Fruit fly (Drosophila melanogaster) whole organism, embryonic: Measurements from ENCODE around the gene PIG-T.

Experiments
- ATbp ChIP-seq: fragments of 200-800 bp; sonication (Bioruptor generic); optimal IDR thresholded peaks from 2 replicates; lab custom pipeline; 2017; ENCODE audit warnings: missing biosample characterization, mild to moderate bottlenecking, missing genetic modification characterization, missing genetic modification reagents
- Antp ChIP-seq: fragments of 200-800 bp; sonication (Bioruptor generic); optimal IDR thresholded peaks from 3 replicates; lab custom pipeline; 2016; ENCODE audit warnings: missing biosample characterization, missing genetic modification characterization
- Asciz ChIP-seq: fragments of 200-800 bp; sonication (Bioruptor generic); optimal IDR thresholded peaks from 2 replicates; lab custom pipeline; 2017; ENCODE audit warnings: missing biosample characterization, mild to moderate bottlenecking, missing genetic modification characterization, missing genetic modification reagents
- Atf-2 ChIP-seq: fragments of 200-800 bp; sonication (Bioruptor generic); optimal IDR thresholded peaks from 2 replicates; lab custom pipeline; 2016; ENCODE audit warnings: missing biosample characterization, missing genetic modification characterization
- CG1024 ChIP-seq: fragments of 200-800 bp; sonication (Bioruptor generic); IDR thresholded peaks from 2 replicates; pipeline ENCODE4 v1.3.6; 2022; ENCODE audit warnings: missing biosample characterization, missing genetic modification characterization
- CG10565 ChIP-seq: fragments of 200-800 bp; sonication (Bioruptor generic); optimal IDR thresholded peaks from 3 replicates; lab custom pipeline; 2016; ENCODE audit warnings: missing biosample characterization, mild to moderate bottlenecking, missing genetic modification characterization
- CG12104 ChIP-seq: fragments of 200-800 bp; sonication (Bioruptor generic); optimal IDR thresholded peaks from 3 replicates; lab custom pipeline; 2016; ENCODE audit warnings: missing biosample characterization, missing genetic modification characterization
- CG12391 ChIP-seq: fragments of 200-800 bp; sonication (Bioruptor generic); optimal IDR thresholded peaks from 3 replicates; lab custom pipeline; 2018; ENCODE audit warnings: missing biosample characterization, mild to moderate bottlenecking, missing genetic modification characterization, moderate library complexity
- CG12744 ChIP-seq: fragments of 200-800 bp; sonication (Bioruptor generic); optimal IDR thresholded peaks from 2 replicates; lab custom pipeline; 2016; ENCODE audit warnings: missing biosample characterization, missing genetic modification characterization
- CG12769 ChIP-seq: fragments of 200-800 bp; sonication (Bioruptor generic); optimal IDR thresholded peaks from 2 replicates; lab custom pipeline; 2019; ENCODE audit warnings: missing biosample characterization, mild to moderate bottlenecking, missing genetic modification characterization, moderate library complexity
- CG15479 ChIP-seq: fragments of 200-800 bp; sonication (Bioruptor generic); optimal IDR thresholded peaks from 3 replicates; lab custom pipeline; 2019; ENCODE audit warnings: missing biosample characterization, mild to moderate bottlenecking, missing genetic modification characterization, moderate library complexity
- CG16863 ChIP-seq: fragments of 200-800 bp; sonication (Bioruptor generic); optimal IDR thresholded peaks from 3 replicates; lab custom pipeline; 2016; ENCODE audit warnings: missing biosample characterization, missing genetic modification characterization
- CG17568 ChIP-seq: fragments of 200-800 bp; sonication (Bioruptor generic); optimal IDR thresholded peaks from 2 replicates; lab custom pipeline; 2018; ENCODE audit warnings: missing biosample characterization, mild to moderate bottlenecking, missing genetic modification characterization, moderate library complexity
- CG2199 ChIP-seq: fragments of 200-800 bp; sonication (Bioruptor generic); IDR thresholded peaks from 3 replicates; pipeline ENCODE4 v1.3.6; 2022; ENCODE audit warnings: missing biosample characterization, missing genetic modification characterization
- CG30403 ChIP-seq: fragments of 200-800 bp; sonication (Bioruptor generic); optimal IDR thresholded peaks from 3 replicates; lab custom pipeline; 2016; ENCODE audit warnings: missing biosample characterization, missing genetic modification characterization
- CG4360 ChIP-seq: fragments of 200-800 bp; sonication (Bioruptor generic); IDR thresholded peaks from 2 replicates; pipeline ENCODE4 v1.3.6; 2022; ENCODE audit warnings: missing biosample characterization, missing genetic modification characterization
- CG4854 ChIP-seq: fragments of 200-800 bp; sonication (Bioruptor generic); optimal IDR thresholded peaks from 2 replicates; lab custom pipeline; 2016; ENCODE audit warnings: missing biosample characterization, missing genetic modification characterization, inconsistent platforms
- CG8089 ChIP-seq: fragments of 200-800 bp; sonication (Bioruptor generic); optimal IDR thresholded peaks from 3 replicates; lab custom pipeline; 2016; ENCODE audit warnings: missing biosample characterization, missing genetic modification characterization
- CG8359 ChIP-seq: fragments of 200-800 bp; sonication (Bioruptor generic); optimal IDR thresholded peaks from 2 replicates; lab custom pipeline; 2017; ENCODE audit warnings: missing biosample characterization, mild to moderate bottlenecking, missing genetic modification characterization, borderline replicate concordance
- CG8478 ChIP-seq: fragments of >200 bp; optimal IDR thresholded peaks from 2 replicates; lab custom pipeline; 2018
- CkIIα-i1 ChIP-seq: fragments of 200-800 bp; sonication (Bioruptor generic); IDR thresholded peaks from 2 replicates; pipeline ENCODE4 v1.3.6; 2022; ENCODE audit warnings: missing biosample characterization, missing genetic modification characterization
- D19A ChIP-seq: fragments of 200-800 bp; optimal IDR thresholded peaks from 3 replicates; lab custom pipeline; 2019; ENCODE audit warnings: missing biosample characterization, mild to moderate bottlenecking, missing genetic modification characterization, moderate library complexity
- Doc2 ChIP-seq: fragments of 200-800 bp; sonication (Bioruptor generic); IDR thresholded peaks from 2 replicates; pipeline ENCODE4 v1.3.6; 2022; ENCODE audit warnings: missing biosample characterization, missing genetic modification characterization
- Elba2 ChIP-seq: fragments of 200-800 bp; sonication (Bioruptor generic); optimal IDR thresholded peaks from 3 replicates; lab custom pipeline; 2016; ENCODE audit warnings: missing biosample characterization, missing genetic modification characterization
- MESR4 ChIP-seq: fragments of 200-800 bp; sonication (Bioruptor generic); optimal IDR thresholded peaks from 2 replicates; lab custom pipeline; 2018; ENCODE audit warnings: missing biosample characterization, mild to moderate bottlenecking, missing genetic modification characterization, moderate library complexity
- NK7.1 ChIP-seq: fragments of 200-800 bp; sonication (Bioruptor generic); optimal IDR thresholded peaks from 3 replicates; lab custom pipeline; 2016; ENCODE audit warnings: missing biosample characterization, missing genetic modification characterization
- Nf-YB ChIP-seq: fragments of 200-800 bp; sonication (Bioruptor generic); optimal IDR thresholded peaks from 3 replicates; lab custom pipeline; 2019; ENCODE audit warnings: missing biosample characterization, mild to moderate bottlenecking, missing genetic modification characterization, moderate library complexity
- Taf1 ChIP-seq: fragments of 200-800 bp; sonication (Bioruptor generic); IDR thresholded peaks from 2 replicates; pipeline ENCODE4 v1.3.6; 2022; ENCODE audit warnings: missing biosample characterization, missing genetic modification characterization
- Tbp ChIP-seq: fragments of >200 bp; optimal IDR thresholded peaks from 2 replicates; lab custom pipeline; 2018; ENCODE audit warnings: missing biosample characterization, missing genetic modification characterization
- br ChIP-seq: fragments of >200 bp; optimal IDR thresholded peaks from 2 replicates; lab custom pipeline; 2017
- chif ChIP-seq, 2 experiments: fragments of 200-800 bp; sonication (Bioruptor generic); optimal IDR thresholded peaks; 3 replicates each; lab custom pipeline; 2016; ENCODE audit warnings: missing biosample characterization in 2 of 2, missing genetic modification characterization in 2 of 2
- fd102C ChIP-seq: fragments of 200-800 bp; sonication (Bioruptor generic); optimal IDR thresholded peaks from 2 replicates; lab custom pipeline; 2018; ENCODE audit warnings: missing biosample characterization, mild to moderate bottlenecking, missing genetic modification characterization, moderate library complexity
- gce ChIP-seq: fragments of 200-800 bp; sonication (Bioruptor generic); IDR thresholded peaks from 3 replicates; pipeline ENCODE4 v1.3.6; 2022; ENCODE audit warnings: missing biosample characterization, missing genetic modification characterization
- gem ChIP-seq: fragments of 200-800 bp; sonication (Bioruptor generic); optimal IDR thresholded peaks from 2 replicates; lab custom pipeline; 2019; ENCODE audit warnings: missing biosample characterization, mild to moderate bottlenecking, missing genetic modification characterization, moderate library complexity
- ham ChIP-seq: fragments of 200-800 bp; sonication (Bioruptor generic); IDR thresholded peaks from 2 replicates; pipeline ENCODE4 v1.3.6; 2022; ENCODE audit warnings: missing biosample characterization, missing genetic modification characterization
- lmd ChIP-seq: fragments of 200-800 bp; sonication (Bioruptor generic); IDR thresholded peaks from 2 replicates; pipeline ENCODE4 v1.3.6; 2022; ENCODE audit warnings: missing biosample characterization, missing genetic modification characterization
- lov ChIP-seq, 2 experiments: fragments of 200-800 bp in 1 of 2; fragments of >200 bp in 1 of 2; sonication (Bioruptor generic) in 1 of 2; IDR thresholded peaks in 1 of 2; optimal IDR thresholded peaks in 1 of 2; 2 replicates in 1 of 2; 3 replicates in 1 of 2; pipeline versions ENCODE4 v1.3.6 to Lab custom; 2017 to 2022; ENCODE audit warnings: missing biosample characterization in 1 of 2, missing genetic modification characterization in 1 of 2
- nau ChIP-seq: fragments of 200-800 bp; sonication (Bioruptor generic); optimal IDR thresholded peaks from 3 replicates; lab custom pipeline; 2017; ENCODE audit warnings: missing biosample characterization, mild to moderate bottlenecking, missing genetic modification characterization, missing genetic modification reagents
- nerfin-1 ChIP-seq: fragments of 200-800 bp; sonication (Bioruptor generic); optimal IDR thresholded peaks from 3 replicates; lab custom pipeline; 2019; ENCODE audit warnings: missing biosample characterization, mild to moderate bottlenecking, missing genetic modification characterization, moderate library complexity
- nom ChIP-seq: fragments of 200-800 bp; sonication (Bioruptor generic); optimal IDR thresholded peaks from 2 replicates; lab custom pipeline; 2017; ENCODE audit warnings: missing biosample characterization, missing genetic modification characterization, mild to moderate bottlenecking, moderate library complexity, missing genetic modification reagents
- psq ChIP-seq: fragments of 200-800 bp; sonication (Bioruptor generic); optimal IDR thresholded peaks from 2 replicates; lab custom pipeline; 2017; ENCODE audit warnings: missing biosample characterization, missing genetic modification characterization
- sc ChIP-seq, 3 experiments: fragments of >200 bp in 2 of 3; fragments of 200-800 bp in 1 of 3; sonication (Bioruptor generic) in 1 of 3; optimal IDR thresholded peaks; 2 replicates in 2 of 3; 3 replicates in 1 of 3; lab custom pipeline; 2017; ENCODE audit warnings: mild to moderate bottlenecking in 1 of 3, missing biosample characterization in 1 of 3, missing genetic modification characterization in 1 of 3, missing genetic modification reagents in 1 of 3
- sima ChIP-seq: fragments of 200-800 bp; sonication (Bioruptor generic); optimal IDR thresholded peaks from 2 replicates; lab custom pipeline; 2016; ENCODE audit warnings: missing biosample characterization, missing genetic modification characterization
- slou ChIP-seq: fragments of 200-800 bp; sonication (Bioruptor generic); optimal IDR thresholded peaks from 3 replicates; lab custom pipeline; 2016; ENCODE audit warnings: missing biosample characterization, missing genetic modification characterization
- stc ChIP-seq: fragments of 200-800 bp; sonication (Bioruptor generic); IDR thresholded peaks from 2 replicates; pipeline ENCODE4 v1.3.6; 2022; ENCODE audit warnings: missing biosample characterization, missing genetic modification characterization
- tll ChIP-seq, 2 experiments: fragments of 200-800 bp in 1 of 2; fragments of >200 bp in 1 of 2; sonication (Bioruptor generic) in 1 of 2; optimal IDR thresholded peaks; 2 replicates each; lab custom pipeline; 2017 to 2019; ENCODE audit warnings: missing biosample characterization in 2 of 2, missing genetic modification characterization in 2 of 2, mild to moderate bottlenecking in 1 of 2, moderate library complexity in 1 of 2
- vnd ChIP-seq: fragments of 200-800 bp; sonication (Bioruptor generic); IDR thresholded peaks from 3 replicates; pipeline ENCODE4 v1.3.6; 2022; ENCODE audit warnings: missing biosample characterization, missing genetic modification characterization; ENCODE audit not compliant: partially characterized antibody
- vvl ChIP-seq: fragments of 200-800 bp; sonication (Bioruptor generic); IDR thresholded peaks from 2 replicates; pipeline ENCODE4 v1.3.6; 2022; ENCODE audit warnings: missing biosample characterization, missing genetic modification characterization
- wor ChIP-seq: fragments of 200-800 bp; sonication (Bioruptor generic); IDR thresholded peaks from 2 replicates; pipeline ENCODE4 v1.3.6; 2022; ENCODE audit warnings: missing biosample characterization, missing genetic modification characterization

Gene PIG-T

DNA sequence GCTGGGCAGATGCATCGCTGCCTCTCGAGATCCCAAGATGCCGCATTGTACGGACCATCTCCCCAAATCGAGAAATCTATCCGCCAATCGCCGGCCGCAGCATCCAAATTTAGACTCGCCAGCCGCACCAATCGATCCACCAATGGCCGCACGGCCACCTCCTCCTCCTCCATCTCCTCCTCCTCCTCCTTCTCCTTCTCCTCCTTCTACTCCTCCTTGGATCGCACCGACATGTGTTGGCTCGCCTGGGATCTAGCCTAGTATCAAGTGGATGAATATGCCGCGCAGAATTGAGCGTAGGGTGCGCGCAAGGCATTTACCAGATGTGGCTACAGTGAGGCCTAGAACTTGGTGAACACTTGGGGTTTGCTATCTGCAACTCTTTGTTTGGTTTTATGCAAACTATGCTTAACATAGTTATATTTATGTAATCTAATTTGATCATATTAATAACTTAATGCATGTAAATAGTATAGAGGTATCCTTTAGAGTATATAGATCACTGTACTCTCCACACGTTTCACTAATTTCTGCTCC lies 48.0 kb upstream of the PIG-T start, which contains the start of gene org-1 (continued):
- TF ChIP-seq CG8089 (peak; percentile 80), sc (optimal IDR thresholded peaks at IDR 0.05; lab: Kevin White, UChicago) (no peak), sc (GFP tag; optimal IDR thresholded peaks at IDR 0.05; lab: Kevin White, UChicago) (peak; percentile 93), CG30403 (peak; percentile 92), vnd (no peak), slou (GFP tag; lab: Kevin White, UChicago) (peak; percentile 79), Antp (GFP tag; lab: Kevin White, UChicago) (peak; percentile 84), nau (GFP tag; lab: Kevin White, UChicago) (peak; percentile 86), CG8359 (peak; percentile 88), CG4854 (GFP tag; lab: Kevin White, UChicago) (peak; percentile 77), ATbp (GFP tag; lab: Kevin White, UChicago) (peak; percentile 91), CG8478 (lab: Kevin White, UChicago) (no peak), Elba2 (GFP tag; lab: Kevin White, UChicago) (peak; percentile 21), CG15479 (GFP tag; lab: Kevin White, UChicago) (no peak), br (lab: Kevin White, UChicago) (no peak), ham (GFP tag; lab: Robert Waterston, UW) (peak; percentile 92), CG16863 (GFP tag; lab: Kevin White, UChicago) (peak; percentile 88), CkIIα-i1 (GFP tag; lab: Robert Waterston, UW) (peak; percentile 76; the same call in 1 of the 2 replicates), tll (GFP tag; optimal IDR thresholded peaks at IDR 0.05; lab: Kevin White, UChicago) (no peak), CG2199 (GFP tag; lab: Robert Waterston, UW) (peak; percentile 98), CG12769 (tag; lab: Kevin White, UChicago) (peak; percentile 95), CG10565 (GFP tag; lab: Kevin White, UChicago) (peak; percentile 57), CG1024 (peak; percentile 95), Taf1 (GFP tag; lab: Robert Waterston, UW) (peak; percentile 95), Asciz (GFP tag; lab: Kevin White, UChicago) (peak; percentile 89), Atf-2 (GFP tag; lab: Kevin White, UChicago) (peak; percentile 80), CG12104 (GFP tag; lab: Kevin White, UChicago) (peak; percentile 82), gce (peak; percentile 97), nerfin-1 (tag; lab: Kevin White, UChicago) (peak; percentile 93), nom (GFP tag; lab: Kevin White, UChicago) (peak; percentile 84), sima (GFP tag; lab: Kevin White, UChicago) (peak; percentile 10), CG12391 (peak; percentile 94), lov (optimal IDR thresholded peaks at IDR 0.05; lab: Kevin White, UChicago) (no peak), lov (GFP tag; IDR thresholded peaks at IDR 0.05; lab: Robert Waterston, UW) (peak; percentile 99), MESR4 (peak; percentile 31), CG4360 (peak; percentile 87), fd102C (GFP tag; lab: Kevin White, UChicago) (peak; percentile 82), wor (GFP tag; lab: Robert Waterston, UW) (peak; percentile 95), psq (GFP tag; lab: Kevin White, UChicago) (peak; percentile 72), chif (GFP tag; optimal IDR thresholded peaks at IDR 0.05; lab: Kevin White, UChicago) (peak; percentile 82 to 95), Tbp (GFP tag; lab: Kevin White, UChicago) (no peak), CG12744 (peak; percentile 76), Doc2 (GFP tag; lab: Robert Waterston, UW) (peak; percentile 86), D19A (peak; percentile 92), vvl (peak; percentile 99), stc (GFP tag; lab: Robert Waterston, UW) (peak; percentile 96), lmd (peak; percentile 98), gem (tag; lab: Kevin White, UChicago) (peak; percentile 97), CG17568 (GFP tag; lab: Kevin White, UChicago) (peak; percentile 90), Nf-YB (GFP tag; lab: Kevin White, UChicago) (peak; percentile 97), NK7.1 (GFP tag; lab: Kevin White, UChicago) (peak; percentile 75)
